Fruit fly (Drosophila melanogaster) whole organism, embryonic: ENCODE results near the gene Dph3.
A peak's percentile ranks its signal among the peaks of the same experiment; 100 is the strongest.

Experiments
- CG1024 ChIP-seq: fragments of 200-800 bp; sonication (Bioruptor generic); IDR thresholded peaks from 2 replicates; pipeline ENCODE4 v1.3.6; 2022; ENCODE audit warnings: missing biosample characterization, missing genetic modification characterization
- CG11247 ChIP-seq: fragments of 200-800 bp; sonication (Bioruptor generic); IDR thresholded peaks from 2 replicates; pipeline ENCODE4 v1.3.6; 2022; ENCODE audit warnings: missing biosample characterization, missing genetic modification characterization
- CG12769 ChIP-seq: fragments of 200-800 bp; sonication (Bioruptor generic); optimal IDR thresholded peaks from 2 replicates; lab custom pipeline; 2019; ENCODE audit warnings: missing biosample characterization, mild to moderate bottlenecking, missing genetic modification characterization, moderate library complexity
- CG14441 ChIP-seq: fragments of 200-800 bp; sonication (Bioruptor generic); IDR thresholded peaks from 2 replicates; pipeline ENCODE4 v1.3.6; 2022; ENCODE audit warnings: missing biosample characterization, missing genetic modification characterization
- CG16863 ChIP-seq: fragments of 200-800 bp; sonication (Bioruptor generic); optimal IDR thresholded peaks from 3 replicates; lab custom pipeline; 2016; ENCODE audit warnings: missing biosample characterization, missing genetic modification characterization
- CG17385 ChIP-seq: fragments of 200-800 bp; sonication (Bioruptor generic); optimal IDR thresholded peaks from 3 replicates; lab custom pipeline; 2018; ENCODE audit warnings: missing biosample characterization, mild to moderate bottlenecking, missing genetic modification characterization
- CG2199 ChIP-seq: fragments of 200-800 bp; sonication (Bioruptor generic); IDR thresholded peaks from 3 replicates; pipeline ENCODE4 v1.3.6; 2022; ENCODE audit warnings: missing biosample characterization, missing genetic modification characterization
- CG2678 ChIP-seq: fragments of 200-800 bp; sonication (Bioruptor generic); optimal IDR thresholded peaks from 3 replicates; lab custom pipeline; 2019; ENCODE audit warnings: missing biosample characterization, mild to moderate bottlenecking, missing genetic modification characterization, moderate library complexity
- CG32767 ChIP-seq: fragments of 200-800 bp; sonication (Bioruptor generic); IDR thresholded peaks from 2 replicates; pipeline ENCODE4 v1.3.6; 2022; ENCODE audit warnings: missing biosample characterization, missing genetic modification characterization
- CG4360 ChIP-seq: fragments of 200-800 bp; sonication (Bioruptor generic); IDR thresholded peaks from 2 replicates; pipeline ENCODE4 v1.3.6; 2022; ENCODE audit warnings: missing biosample characterization, missing genetic modification characterization
- CG4854 ChIP-seq: fragments of 200-800 bp; sonication (Bioruptor generic); optimal IDR thresholded peaks from 2 replicates; lab custom pipeline; 2016; ENCODE audit warnings: missing biosample characterization, missing genetic modification characterization, inconsistent platforms
- CG6689 ChIP-seq: fragments of 200-800 bp; sonication (Bioruptor generic); IDR thresholded peaks from 2 replicates; pipeline ENCODE4 v1.3.6; 2022; ENCODE audit warnings: missing biosample characterization, missing genetic modification characterization
- CG6791 ChIP-seq: fragments of 200-800 bp; sonication (Bioruptor generic); IDR thresholded peaks from 3 replicates; pipeline ENCODE4 v1.3.6; 2022; ENCODE audit warnings: missing biosample characterization, missing genetic modification characterization; ENCODE audit not compliant: partially characterized antibody
- CG7745 ChIP-seq: fragments of 200-800 bp; sonication (Bioruptor generic); optimal IDR thresholded peaks from 2 replicates; lab custom pipeline; 2018; ENCODE audit warnings: missing biosample characterization, mild to moderate bottlenecking, missing genetic modification characterization, moderate library complexity
- CG7839 ChIP-seq: fragments of 200-800 bp; sonication (Bioruptor generic); optimal IDR thresholded peaks from 3 replicates; lab custom pipeline; 2018; ENCODE audit warnings: missing biosample characterization, mild to moderate bottlenecking, missing genetic modification characterization, moderate library complexity
- CG7928 ChIP-seq: fragments of 200-800 bp; sonication (Bioruptor generic); optimal IDR thresholded peaks from 2 replicates; lab custom pipeline; 2017; ENCODE audit warnings: missing biosample characterization, mild to moderate bottlenecking, missing genetic modification characterization
- CG8388 ChIP-seq: fragments of 200-800 bp; sonication (Bioruptor generic); optimal IDR thresholded peaks from 2 replicates; lab custom pipeline; 2019; ENCODE audit warnings: missing biosample characterization, mild to moderate bottlenecking, missing genetic modification characterization, moderate library complexity
- CG9797 ChIP-seq: fragments of 200-800 bp; sonication (Bioruptor generic); optimal IDR thresholded peaks from 3 replicates; lab custom pipeline; 2018; ENCODE audit warnings: missing biosample characterization, mild to moderate bottlenecking, missing genetic modification characterization
- CHES-1-like ChIP-seq: fragments of 200-800 bp; sonication (Bioruptor generic); optimal IDR thresholded peaks from 2 replicates; lab custom pipeline; 2016; ENCODE audit warnings: missing biosample characterization, missing genetic modification characterization
- Chrac-16 ChIP-seq: fragments of 200-800 bp; sonication (Bioruptor generic); optimal IDR thresholded peaks from 3 replicates; lab custom pipeline; 2016; ENCODE audit warnings: missing biosample characterization, missing genetic modification characterization
- Doc2 ChIP-seq: fragments of 200-800 bp; sonication (Bioruptor generic); IDR thresholded peaks from 2 replicates; pipeline ENCODE4 v1.3.6; 2022; ENCODE audit warnings: missing biosample characterization, missing genetic modification characterization
- Dref ChIP-seq: fragments of 200-800 bp; sonication (Bioruptor generic); IDR thresholded peaks from 2 replicates; pipeline ENCODE4 v1.3.6; 2022; ENCODE audit warnings: missing biosample characterization, missing genetic modification characterization
- HLH3B ChIP-seq: fragments of 200-800 bp; sonication (Bioruptor generic); IDR thresholded peaks from 2 replicates; pipeline ENCODE4 v1.3.6; 2022; ENCODE audit warnings: missing biosample characterization, missing genetic modification characterization
- Hey ChIP-seq: fragments of 200-800 bp; sonication (Bioruptor generic); optimal IDR thresholded peaks from 3 replicates; lab custom pipeline; 2018; ENCODE audit warnings: missing biosample characterization, mild to moderate bottlenecking, missing genetic modification characterization
- MTF-1 ChIP-seq: fragments of 200-800 bp; sonication (Bioruptor generic); optimal IDR thresholded peaks from 2 replicates; lab custom pipeline; 2018; ENCODE audit warnings: missing biosample characterization, mild to moderate bottlenecking, missing genetic modification characterization, borderline replicate concordance
- Pdp1 ChIP-seq, 2 experiments: fragments of 200-800 bp; sonication (Bioruptor generic); optimal IDR thresholded peaks; 3 replicates each; lab custom pipeline; 2016; ENCODE audit warnings: missing biosample characterization in 2 of 2, missing genetic modification characterization in 2 of 2, mild to moderate bottlenecking in 1 of 2, moderate library complexity in 1 of 2
- Sry-β ChIP-seq: fragments of 200-800 bp; sonication (Bioruptor generic); optimal IDR thresholded peaks from 2 replicates; lab custom pipeline; 2018; ENCODE audit warnings: missing biosample characterization, mild to moderate bottlenecking, missing genetic modification characterization, moderate library complexity
- Stat92E ChIP-seq, 3 experiments: fragments of >200 bp in 2 of 3; fragments of 200-800 bp in 1 of 3; sonication (Bioruptor generic) in 1 of 3; optimal IDR thresholded peaks; 2 replicates each; lab custom pipeline; 2017 to 2019; ENCODE audit warnings: missing biosample characterization in 3 of 3, missing genetic modification characterization in 3 of 3, mild to moderate bottlenecking in 1 of 3, moderate library complexity in 1 of 3
- Trl ChIP-seq, 3 experiments: fragments of >200 bp in 2 of 3; fragments of 200-800 bp in 1 of 3; sonication (Bioruptor generic) in 1 of 3; optimal IDR thresholded peaks; 2 replicates in 1 of 3; 3 replicates in 2 of 3; lab custom pipeline; 2016 to 2017; ENCODE audit warnings: missing biosample characterization in 1 of 3, missing genetic modification characterization in 1 of 3
- amos ChIP-seq: fragments of 200-800 bp; sonication (Bioruptor generic); IDR thresholded peaks from 2 replicates; pipeline ENCODE4 v1.3.6; 2022; ENCODE audit warnings: missing biosample characterization, missing genetic modification characterization; ENCODE audit not compliant: partially characterized antibody
- cad ChIP-seq: fragments of >200 bp; optimal IDR thresholded peaks from 2 replicates; lab custom pipeline; 2017; ENCODE audit warnings: missing biosample characterization, missing genetic modification characterization
- cato ChIP-seq: fragments of 200-800 bp; sonication (Bioruptor generic); optimal IDR thresholded peaks from 2 replicates; lab custom pipeline; 2016; ENCODE audit warnings: missing biosample characterization, missing genetic modification characterization, borderline replicate concordance
- caup ChIP-seq: fragments of 200-800 bp; sonication (Bioruptor generic); optimal IDR thresholded peaks from 3 replicates; lab custom pipeline; 2017; ENCODE audit warnings: missing biosample characterization, mild to moderate bottlenecking, missing genetic modification characterization, moderate library complexity; ENCODE audit not compliant: severe bottlenecking
- da ChIP-seq: fragments of 200-800 bp; sonication (Bioruptor generic); optimal IDR thresholded peaks from 2 replicates; lab custom pipeline; 2016; ENCODE audit warnings: missing biosample characterization, missing genetic modification characterization
- dm ChIP-seq: fragments of 200-800 bp; sonication (Bioruptor generic); optimal IDR thresholded peaks from 3 replicates; lab custom pipeline; 2016; ENCODE audit warnings: missing biosample characterization, missing genetic modification characterization
- fru ChIP-seq: fragments of >200 bp; optimal IDR thresholded peaks from 2 replicates; lab custom pipeline; 2017
- grn ChIP-seq: fragments of 200-800 bp; sonication (Bioruptor generic); optimal IDR thresholded peaks from 3 replicates; lab custom pipeline; 2017; ENCODE audit warnings: missing biosample characterization, missing genetic modification characterization
- h ChIP-seq: fragments of >200 bp; optimal IDR thresholded peaks from 2 replicates; lab custom pipeline; 2017
- kay ChIP-seq: fragments of 200-800 bp; sonication (Bioruptor generic); optimal IDR thresholded peaks from 2 replicates; lab custom pipeline; 2016; ENCODE audit warnings: missing biosample characterization, missing genetic modification characterization
- lola ChIP-seq, 3 experiments: fragments of >200 bp in 2 of 3; fragments of 200-800 bp in 1 of 3; sonication (Bioruptor generic) in 1 of 3; optimal IDR thresholded peaks; 2 replicates each; lab custom pipeline; 2017 to 2019; ENCODE audit warnings: missing biosample characterization in 3 of 3, missing genetic modification characterization in 3 of 3, mild to moderate bottlenecking in 1 of 3, moderate library complexity in 1 of 3
- mam ChIP-seq: fragments of 200-800 bp; sonication (Bioruptor generic); optimal IDR thresholded peaks from 3 replicates; lab custom pipeline; 2016; ENCODE audit warnings: missing biosample characterization, missing genetic modification characterization
- onecut ChIP-seq: fragments of 200-800 bp; sonication (Bioruptor generic); IDR thresholded peaks from 2 replicates; pipeline ENCODE4 v1.3.6; 2022; ENCODE audit warnings: missing biosample characterization, missing genetic modification characterization
- phol ChIP-seq: fragments of 200-800 bp; sonication (Bioruptor generic); optimal IDR thresholded peaks from 3 replicates; lab custom pipeline; 2018; ENCODE audit warnings: missing biosample characterization, mild to moderate bottlenecking, missing genetic modification characterization, moderate library complexity
- trh ChIP-seq: fragments of 200-800 bp; sonication (Bioruptor generic); optimal IDR thresholded peaks from 2 replicates; lab custom pipeline; 2016; ENCODE audit warnings: missing biosample characterization, missing genetic modification characterization
- twi ChIP-seq: fragments of 200-800 bp; optimal IDR thresholded peaks from 2 replicates; lab custom pipeline; 2019; ENCODE audit warnings: missing biosample characterization, mild to moderate bottlenecking, missing genetic modification characterization, moderate library complexity

Gene Dph3

dm6 chr3R:11222587-11222986, 9.1 kb upstream of the Dph3 start:
- TF ChIP-seq CG12769 (tag; lab: Kevin White, UChicago) (no peak), CHES-1-like (GFP tag; lab: Kevin White, UChicago) (no peak), CG2678 (no peak), CG4360 (GFP tag; lab: Robert Waterston, UW) (peak; percentile 12; the same call in 1 of the 2 replicates), caup (GFP tag; lab: Kevin White, UChicago) (no peak), twi (tag; lab: Kevin White, UChicago) (peak; percentile 17), dm (GFP tag; lab: Kevin White, UChicago) (peak; percentile 50), Sry-β (GFP tag; lab: Kevin White, UChicago) (no peak), CG1024 (no peak), CG16863 (GFP tag; lab: Kevin White, UChicago) (no peak), Trl (optimal IDR thresholded peaks at IDR 0.05; lab: Kevin White, UChicago) (no peak), Trl (GFP tag; optimal IDR thresholded peaks at IDR 0.05; lab: Kevin White, UChicago) (no peak), phol (tag; lab: Kevin White, UChicago) (peak; percentile 92), lola (GFP tag; optimal IDR thresholded peaks at IDR 0.05; lab: Kevin White, UChicago) (no peak), CG7928 (no peak), CG11247 (GFP tag; lab: Robert Waterston, UW) (no peak), HLH3B (no peak), cato (GFP tag; lab: Kevin White, UChicago) (no peak), CG7839 (tag; lab: Kevin White, UChicago) (no peak), trh (no peak), CG8388 (GFP tag; lab: Kevin White, UChicago) (no peak), h (lab: Kevin White, UChicago) (no peak), CG9797 (GFP tag; lab: Kevin White, UChicago) (no peak), Pdp1 (GFP tag; optimal IDR thresholded peaks at IDR 0.05; lab: Kevin White, UChicago) (no peak), onecut (GFP tag; lab: Robert Waterston, UW) (no peak), da (GFP tag; lab: Kevin White, UChicago) (no peak), CG6791 (GFP tag; lab: Robert Waterston, UW) (no peak), mam (no peak), CG2199 (GFP tag; lab: Robert Waterston, UW) (no peak), CG7745 (tag; lab: Kevin White, UChicago) (no peak), CG32767 (GFP tag; lab: Robert Waterston, UW) (peak; percentile 56; the same call in 1 of the 2 replicates), cad (GFP tag; lab: Kevin White, UChicago) (no peak), fru (lab: Kevin White, UChicago) (no peak), grn (GFP tag; lab: Kevin White, UChicago) (no peak), amos (GFP tag; lab: Robert Waterston, UW) (no peak), Doc2 (no peak), Stat92E (GFP tag; optimal IDR thresholded peaks at IDR 0.05; lab: Kevin White, UChicago) (no peak), CG14441 (GFP tag; lab: Robert Waterston, UW) (no peak), kay (GFP tag; lab: Kevin White, UChicago) (no peak), MTF-1 (GFP tag; lab: Kevin White, UChicago) (no peak), Dref (GFP tag; lab: Robert Waterston, UW) (no peak), CG6689 (GFP tag; lab: Robert Waterston, UW) (no peak), CG4854 (GFP tag; lab: Kevin White, UChicago) (no peak), Chrac-16 (GFP tag; lab: Kevin White, UChicago) (no peak), CG17385 (GFP tag; lab: Kevin White, UChicago) (no peak), Hey (no peak)
